Worm (Caenorhabditis elegans) whole organism, L3 larva: ENCODE results near the gene cdk-5.

Experiments used
- aly-2 ChIP-seq: fragments of 150-350 bp; optimal IDR thresholded peaks from 2 replicates; lab custom pipeline; 2014; ENCODE audit warnings: missing biosample characterization, missing genetic modification characterization
- ama-1 ChIP-seq: fragments of 150-350 bp; optimal IDR thresholded peaks from 2 replicates; lab custom pipeline; 2018
- egl-27 ChIP-seq: sonication (generic microtip); optimal IDR thresholded peaks from 4 replicates; lab custom pipeline; 2017; ENCODE audit warnings: missing biosample characterization, missing genetic modification reagents, missing genetic modification characterization
- elt-1 ChIP-seq: fragments of 150-350 bp; optimal IDR thresholded peaks from 2 replicates; lab custom pipeline; 2014; ENCODE audit warnings: missing biosample characterization, missing genetic modification characterization
- nhr-11 ChIP-seq: fragments of 150-350 bp; optimal IDR thresholded peaks from 2 replicates; lab custom pipeline; 2014; ENCODE audit warnings: missing biosample characterization, missing genetic modification characterization
- nhr-12 ChIP-seq: fragments of 150-350 bp; optimal IDR thresholded peaks from 2 replicates; lab custom pipeline; 2014; ENCODE audit warnings: missing biosample characterization, missing genetic modification characterization
- nhr-23 ChIP-seq: fragments of 150-350 bp; optimal IDR thresholded peaks from 2 replicates; lab custom pipeline; 2014; ENCODE audit warnings: missing biosample characterization, missing genetic modification reagents, missing genetic modification characterization
- nhr-77 ChIP-seq: fragments of 150-350 bp; optimal IDR thresholded peaks from 2 replicates; lab custom pipeline; 2014; ENCODE audit warnings: missing biosample characterization, missing genetic modification characterization
- pqm-1 ChIP-seq: fragments of 150-350 bp; optimal IDR thresholded peaks from 2 replicates; lab custom pipeline; 2017; ENCODE audit warnings: missing biosample characterization, missing genetic modification characterization, inconsistent platforms
- sea-2 ChIP-seq: fragments of 150-350 bp; sonication (generic microtip); optimal IDR thresholded peaks from 4 replicates; lab custom pipeline; 2014; ENCODE audit warnings: missing biosample characterization, missing genetic modification reagents, missing genetic modification characterization
- unc-62 ChIP-seq: fragments of 150-350 bp; sonication (generic microtip); optimal IDR thresholded peaks from 4 replicates; lab custom pipeline; 2014; ENCODE audit warnings: missing biosample characterization, missing genetic modification reagents, missing genetic modification characterization
- zag-1 ChIP-seq: fragments of 150-350 bp; optimal IDR thresholded peaks from 2 replicates; lab custom pipeline; 2014; ENCODE audit warnings: missing biosample characterization, missing genetic modification characterization

ce11 chrIII:13461535-13461934, 4.6 kb downstream of the cdk-5 start:
- no peak for TF ChIP-seq nhr-11 (tag; lab: Kevin White, UChicago)
- TF ChIP-seq elt-1 (tag; lab: Kevin White, UChicago) = no peak
- no peak for TF ChIP-seq ama-1 (lab: Kevin White, UChicago)
- no peak for TF ChIP-seq zag-1 (tag; lab: Kevin White, UChicago)
- no peak for TF ChIP-seq nhr-77 (tag; lab: Kevin White, UChicago)
- TF ChIP-seq sea-2 = no peak
- no peak for TF ChIP-seq nhr-23 (tag; lab: Kevin White, UChicago)
- no peak for TF ChIP-seq nhr-12
- no peak for TF ChIP-seq unc-62 (GFP tag; lab: Kevin White, UChicago)
- TF ChIP-seq pqm-1 = no peak
- no peak for TF ChIP-seq aly-2 (tag; lab: Kevin White, UChicago)
- TF ChIP-seq egl-27 = no peak
